Worm (Caenorhabditis elegans) whole organism, L3 larva: Measurements from ENCODE around the gene ceh-76.

Experiments
- lin-15B ChIP-seq: fragments of 150-350 bp; optimal IDR thresholded peaks from 2 replicates; lab custom pipeline; 2014; ENCODE audit warnings: missing biosample characterization, missing genetic modification characterization
- nhr-76 ChIP-seq: fragments of 150-350 bp; sonication (generic microtip); optimal IDR thresholded peaks from 5 replicates; lab custom pipeline; 2014; ENCODE audit warnings: missing biosample characterization, missing genetic modification characterization

ce11 chrV:8012032-8012431 is 17.6 kb upstream of the ceh-76 start, which contains the start of gene rpb-9:
- TF ChIP-seq nhr-76 (tag; lab: Kevin White, UChicago), result no peak
- no peak for TF ChIP-seq lin-15B (tag; lab: Kevin White, UChicago)
